Worm (Caenorhabditis elegans): ENCODE results near the gene F09F9.1.

F09F9.1 gene

DNA sequence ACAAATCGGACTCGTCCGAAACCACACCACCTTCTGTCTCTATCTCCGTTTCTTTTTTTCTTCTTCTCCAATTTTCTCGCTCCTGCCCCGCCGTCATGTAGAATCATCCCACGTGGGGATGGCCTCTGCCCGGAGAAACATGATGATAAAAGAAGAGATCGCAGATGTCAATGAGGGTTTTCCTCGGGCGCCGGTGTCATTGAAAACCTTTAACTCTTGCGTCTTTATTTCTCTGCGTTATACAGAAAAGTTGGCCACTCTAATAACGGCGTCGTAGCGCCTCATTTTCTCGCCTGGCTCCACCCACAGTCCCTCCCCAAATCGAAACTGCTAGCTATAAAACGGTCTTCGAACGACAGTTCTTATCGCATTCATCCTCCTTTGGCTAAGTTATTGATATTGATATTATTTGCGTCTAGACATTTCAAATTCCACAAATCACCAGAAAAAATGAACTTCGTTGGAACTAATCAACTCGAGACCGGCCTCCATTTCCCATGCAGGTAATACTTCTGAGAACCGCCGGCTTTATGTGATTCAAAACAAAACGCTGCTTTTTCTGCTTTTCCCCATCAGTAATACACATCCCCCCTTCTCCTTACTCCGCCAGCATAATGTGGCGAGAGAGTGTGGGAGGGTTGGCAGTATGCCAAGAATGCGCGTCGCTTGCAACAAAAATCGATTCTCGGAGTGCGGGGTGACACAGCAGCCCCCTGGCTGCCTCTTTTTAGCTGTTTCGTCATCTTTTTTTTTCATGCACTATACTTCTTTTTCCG is 30.1 kb downstream of the F09F9.1 start:
- TF ChIP-seq hlh-4 (tag; optimal IDR thresholded peaks at IDR 0.05) = no peak
- no peak for TF ChIP-seq vab-15 (tag; optimal IDR thresholded peaks at IDR 0.05)
- TF ChIP-seq nhr-11 (tag; optimal IDR thresholded peaks at IDR 0.05) = no peak
- TF ChIP-seq fkh-8 (tag; optimal IDR thresholded peaks at IDR 0.05) = peak; percentile 87
- peak; percentile 71 for TF ChIP-seq irx-1 (tag; optimal IDR thresholded peaks at IDR 0.05)
- peak; percentile 89 for TF ChIP-seq nhr-71 (tag; optimal IDR thresholded peaks at IDR 0.05)
- TF ChIP-seq nhr-84 (tag; optimal IDR thresholded peaks at IDR 0.05) = peak; percentile 9
- peak; percentile 57 for TF ChIP-seq sox-4 (tag; optimal IDR thresholded peaks at IDR 0.05)
- no peak for TF ChIP-seq zag-1 (tag; optimal IDR thresholded peaks at IDR 0.05)
- TF ChIP-seq egl-13 (tag; optimal IDR thresholded peaks at IDR 0.05) = peak; percentile 52
- peak in 2 of 6 experiments; percentile 39 to 83 for TF ChIP-seq elt-3 (tag; optimal IDR thresholded peaks at IDR 0.05)
- 0 out of 2 replicates have a peak, but pooled peaks have one; percentile 19 for TF ChIP-seq ceh-88 (GFP tag; IDR thresholded peaks at IDR 0.05)
- TF ChIP-seq efl-1 (optimal IDR thresholded peaks at IDR 0.05) = peak; percentile 2 to 22
- peak in 1 of 2 experiments; percentile 90 for TF ChIP-seq efl-1 (GFP tag; optimal IDR thresholded peaks at IDR 0.05 in 1 of 2)
- TF ChIP-seq nhr-237 (tag; optimal IDR thresholded peaks at IDR 0.05) = no peak
- TF ChIP-seq tbx-2 (tag; optimal IDR thresholded peaks at IDR 0.05) = peak; percentile 79
- TF ChIP-seq ets-5 (GFP tag; IDR thresholded peaks at IDR 0.05) = 0 out of 2 replicates have a peak, but pooled peaks have one; percentile 14
- peak; percentile 44 for TF ChIP-seq zip-4 (GFP tag; optimal IDR thresholded peaks at IDR 0.05)
- no peak for TF ChIP-seq sup-37 (GFP tag; optimal IDR thresholded peaks at IDR 0.05)
- peak; percentile 7 for TF ChIP-seq snpc-4 (tag; optimal IDR thresholded peaks at IDR 0.05)
- TF ChIP-seq skn-1 (tag; optimal IDR thresholded peaks at IDR 0.05) = peak; percentile 96
- no peak for TF ChIP-seq unc-30 (tag; optimal IDR thresholded peaks at IDR 0.05)
- TF ChIP-seq F16B12.6 (tag; optimal IDR thresholded peaks at IDR 0.05) = peak; percentile 10
- peak; percentile 86 for TF ChIP-seq nhr-85 (tag)
- TF ChIP-seq lin-35 (GFP tag; optimal IDR thresholded peaks at IDR 0.05) = peak; percentile 43 to 60
- TF ChIP-seq elt-2 (tag; optimal IDR thresholded peaks at IDR 0.05) = peak; percentile 40
- TF ChIP-seq aly-2 (tag; optimal IDR thresholded peaks at IDR 0.05) = no peak
- TF ChIP-seq mef-2 (tag; optimal IDR thresholded peaks at IDR 0.05) = peak; percentile 28
- peak; percentile 24 for TF ChIP-seq ztf-4 (tag; optimal IDR thresholded peaks at IDR 0.05)
- 0 out of 2 replicates have a peak, but pooled peaks have one; percentile 39 for TF ChIP-seq grh-1 (GFP tag; IDR thresholded peaks at IDR 0.05)
- no peak for TF ChIP-seq lin-15B (tag; optimal IDR thresholded peaks at IDR 0.05)
- no peak for TF ChIP-seq pqm-1 (tag; optimal IDR thresholded peaks at IDR 0.05)
- TF ChIP-seq egl-27 (tag; optimal IDR thresholded peaks at IDR 0.05) = no peak
- TF ChIP-seq aha-1 (tag; optimal IDR thresholded peaks at IDR 0.05) = no peak
- TF ChIP-seq dsc-1 (tag; optimal IDR thresholded peaks at IDR 0.05) = peak; percentile 44
- TF ChIP-seq mdl-1 (tag; optimal IDR thresholded peaks at IDR 0.05) = peak; percentile 48 to 99
- peak in 1 of 2 experiments; percentile 16 for TF ChIP-seq ztf-11 (tag; optimal IDR thresholded peaks at IDR 0.05)
- no peak for TF ChIP-seq unc-98 (GFP tag; IDR thresholded peaks at IDR 0.05)
- peak; percentile 11 to 76 for TF ChIP-seq lsy-2 (tag; optimal IDR thresholded peaks at IDR 0.05)
- peak; percentile 56 for TF ChIP-seq lin-13 (GFP tag; optimal IDR thresholded peaks at IDR 0.05)
- no peak for TF ChIP-seq hlh-17 (GFP tag; optimal IDR thresholded peaks at IDR 0.05; ENCODE audit: borderline replicate concordance)
- TF ChIP-seq ceh-82 (tag; optimal IDR thresholded peaks at IDR 0.05) = peak; percentile 40 to 58 (median 58)
- no peak for TF ChIP-seq pag-3 (tag; optimal IDR thresholded peaks at IDR 0.05; ENCODE audit: borderline replicate concordance, insufficient read depth)
- TF ChIP-seq fkh-4 (tag; optimal IDR thresholded peaks at IDR 0.05; ENCODE audit: borderline replicate concordance) = no peak
- no peak for TF ChIP-seq Y116A8C.19 (tag; optimal IDR thresholded peaks at IDR 0.05; ENCODE audit: borderline replicate concordance)
- no peak for TF ChIP-seq C34B4.2 (tag; optimal IDR thresholded peaks at IDR 0.05)
- TF ChIP-seq lir-3 (tag; optimal IDR thresholded peaks at IDR 0.05; ENCODE audit: poor library complexity) = peak; percentile 8
- peak; percentile 92 for TF ChIP-seq lin-14 (GFP tag; optimal IDR thresholded peaks at IDR 0.05)
- TF ChIP-seq unc-62 (GFP tag; optimal IDR thresholded peaks at IDR 0.05) = no peak
- peak; percentile 29 for TF ChIP-seq lin-39 (tag; optimal IDR thresholded peaks at IDR 0.05)
- peak; percentile 91 for TF ChIP-seq nhr-20 (tag; optimal IDR thresholded peaks at IDR 0.05)

All from whole organism, L1 larva.